Fruit fly (Drosophila melanogaster) whole organism, pupa: ENCODE data around the gene FucTB.

ENCODE experiments used
- CG14655 ChIP-seq: fragments of 200-800 bp; sonication (Bioruptor generic); optimal IDR thresholded peaks from 3 replicates; lab custom pipeline; 2017; ENCODE audit warnings: mild to moderate bottlenecking, missing biosample characterization, missing genetic modification reagents, missing genetic modification characterization
- CG17806 ChIP-seq: fragments of 200-800 bp; sonication (Bioruptor generic); optimal IDR thresholded peaks from 2 replicates; lab custom pipeline; 2018; ENCODE audit warnings: missing biosample characterization, mild to moderate bottlenecking, missing genetic modification characterization, moderate library complexity
- CG4496 ChIP-seq: fragments of 200-800 bp; sonication (Bioruptor generic); IDR thresholded peaks from 3 replicates; pipeline ENCODE4 v1.3.6; 2022; ENCODE audit warnings: missing biosample characterization, missing genetic modification characterization
- CG8159 ChIP-seq: fragments of 200-800 bp; sonication (Bioruptor generic); optimal IDR thresholded peaks from 3 replicates; lab custom pipeline; 2018; ENCODE audit warnings: missing biosample characterization, mild to moderate bottlenecking, missing genetic modification characterization, moderate library complexity
- EcR ChIP-seq: fragments of 200-800 bp; sonication (Bioruptor generic); optimal IDR thresholded peaks from 3 replicates; lab custom pipeline; 2019; ENCODE audit warnings: missing biosample characterization, missing genetic modification characterization, mild to moderate bottlenecking, moderate library complexity, missing genetic modification reagents
- Ets98B ChIP-seq: fragments of 200-800 bp; sonication (Bioruptor generic); IDR thresholded peaks from 2 replicates; pipeline ENCODE4 v1.3.6; 2022; ENCODE audit warnings: missing biosample characterization, missing genetic modification characterization
- Pif1B ChIP-seq: fragments of 200-800 bp; sonication (Bioruptor generic); optimal IDR thresholded peaks from 3 replicates; lab custom pipeline; 2016; ENCODE audit warnings: missing biosample characterization, missing genetic modification characterization
- gl ChIP-seq: fragments of 200-800 bp; sonication (Bioruptor generic); optimal IDR thresholded peaks from 2 replicates; lab custom pipeline; 2018; ENCODE audit warnings: missing biosample characterization, mild to moderate bottlenecking, missing genetic modification characterization

- no peak for TF ChIP-seq CG17806 (tag; lab: Kevin White, UChicago)
- no peak for TF ChIP-seq CG14655
- no peak for TF ChIP-seq Ets98B (GFP tag; lab: Robert Waterston, UW)
- no peak for TF ChIP-seq EcR (GFP tag; lab: Kevin White, UChicago)
- no peak for TF ChIP-seq CG4496 (GFP tag; lab: Robert Waterston, UW)
- no peak for TF ChIP-seq CG8159 (tag; lab: Kevin White, UChicago)
- no peak for TF ChIP-seq Pif1B (GFP tag; lab: Kevin White, UChicago)
- no peak for TF ChIP-seq gl (tag; lab: Kevin White, UChicago)
These were observed 12.0 kb upstream of the FucTB start for dm6 chr2L:9442795-9443287.
